Fruit fly (Drosophila melanogaster): ENCODE measurements around the gene CG11052.

dm6 chr3R:8013121-8014009 is 4.3 kb upstream of the CG11052 start, which contains the start of the genes CG10435 and Pbp95:
- TF ChIP-seq jim (GFP tag; optimal IDR thresholded peaks at IDR 0.05) (peak; percentile 55), woc (GFP tag; optimal IDR thresholded peaks at IDR 0.05) (peak; percentile 81), Myc (optimal IDR thresholded peaks at IDR 0.05) (peak; percentile 67), Dif (GFP tag; optimal IDR thresholded peaks at IDR 0.05; ENCODE audit: partially characterized antibody) (peak; percentile 7), rgr (GFP tag; optimal IDR thresholded peaks at IDR 0.05) (no peak)

Measured in whole organism, wandering third instar larva.